Worm (Caenorhabditis elegans): ENCODE data around the gene C16C8.27.

C16C8.27 gene

ce11 chrII:3429400-3429799, 12.1 kb upstream of the C16C8.27 start, which contains the start of gene C16C8.18:
Gene C16C8.18, plus strand, starts transcription at chrII:3429700.
- no peak for TF ChIP-seq ets-5 (GFP tag; IDR thresholded peaks at IDR 0.05)
- TF ChIP-seq fos-1 (tag; optimal IDR thresholded peaks at IDR 0.05) = no peak
- TF ChIP-seq dpl-1 (GFP tag; optimal IDR thresholded peaks at IDR 0.05) = no peak
- TF ChIP-seq skn-1 (tag; optimal IDR thresholded peaks at IDR 0.05) = no peak
- TF ChIP-seq zip-4 (GFP tag; optimal IDR thresholded peaks at IDR 0.05) = no peak
- no peak for TF ChIP-seq tbx-2 (tag; optimal IDR thresholded peaks at IDR 0.05)
- TF ChIP-seq pag-3 (tag; optimal IDR thresholded peaks at IDR 0.05; ENCODE audit: borderline replicate concordance, insufficient read depth) = no peak
- TF ChIP-seq vab-15 (tag; optimal IDR thresholded peaks at IDR 0.05) = no peak
- no peak for TF ChIP-seq snu-23 (GFP tag; optimal IDR thresholded peaks at IDR 0.05)
- TF ChIP-seq F16B12.6 (tag; optimal IDR thresholded peaks at IDR 0.05) = no peak
- TF ChIP-seq fkh-4 (tag; optimal IDR thresholded peaks at IDR 0.05; ENCODE audit: borderline replicate concordance) = no peak
- TF ChIP-seq unc-62 (GFP tag; optimal IDR thresholded peaks at IDR 0.05) = no peak
- TF ChIP-seq ceh-8 (GFP tag; optimal IDR thresholded peaks at IDR 0.05) = no peak
- no peak for TF ChIP-seq efl-3 (GFP tag; optimal IDR thresholded peaks at IDR 0.05)

- TF ChIP-seq snpc-4 (tag; optimal IDR thresholded peaks at IDR 0.05) (peak; percentile 75), lin-35 (GFP tag; optimal IDR thresholded peaks at IDR 0.05) (no peak), lin-14 (GFP tag; optimal IDR thresholded peaks at IDR 0.05) (peak; percentile 37)
Measured at ce11 chrII:3434893-3435503, 6.5 kb upstream of the C16C8.27 start.

ce11 chrII:3436412-3436811, 5.1 kb upstream of the C16C8.27 start, which contains the start of gene skpo-2:
Gene skpo-2, minus strand, starts transcription at chrII:3436512.
- TF ChIP-seq elt-3 (tag; optimal IDR thresholded peaks at IDR 0.05) (no peak), ces-1 (GFP tag; optimal IDR thresholded peaks at IDR 0.05) (no peak), mef-2 (tag; optimal IDR thresholded peaks at IDR 0.05) (no peak), unc-130 (tag; optimal IDR thresholded peaks at IDR 0.05) (no peak), nhr-47 (tag; optimal IDR thresholded peaks at IDR 0.05) (no peak), irx-1 (tag; optimal IDR thresholded peaks at IDR 0.05) (no peak), tlp-1 (tag; optimal IDR thresholded peaks at IDR 0.05) (no peak), aly-2 (tag; optimal IDR thresholded peaks at IDR 0.05) (no peak), ama-1 (optimal IDR thresholded peaks at IDR 0.05) (no peak), ceh-90 (tag; optimal IDR thresholded peaks at IDR 0.05) (no peak), nhr-19 (GFP tag; conservative IDR thresholded peaks at IDR 0.05) (no peak), pag-3 (tag; optimal IDR thresholded peaks at IDR 0.05; ENCODE audit: borderline replicate concordance, insufficient read depth) (no peak)

ce11 chrII:3437393-3437792, 4.1 kb upstream of the C16C8.27 start:
- TF ChIP-seq swsn-7 (tag; optimal IDR thresholded peaks at IDR 0.05) = no peak

- TF ChIP-seq mab-9 (GFP tag; IDR thresholded peaks at IDR 0.05) (no peak), blmp-1 (tag; optimal IDR thresholded peaks at IDR 0.05) (peak; percentile 90), zag-1 (tag; optimal IDR thresholded peaks at IDR 0.05) (no peak), tlp-1 (tag; optimal IDR thresholded peaks at IDR 0.05) (no peak)
Measured at ce11 chrII:3438280-3438679, 3.2 kb upstream of the C16C8.27 start.

ce11 chrII:3439244-3439698, 2.2 kb upstream of the C16C8.27 start:
- TF ChIP-seq aha-1 (tag; optimal IDR thresholded peaks at IDR 0.05) (no peak), sox-4 (tag; optimal IDR thresholded peaks at IDR 0.05) (no peak), jun-1 (tag; optimal IDR thresholded peaks at IDR 0.05) (peak; percentile 6), lsy-2 (tag; optimal IDR thresholded peaks at IDR 0.05) (no peak), lir-3 (tag; optimal IDR thresholded peaks at IDR 0.05; ENCODE audit: poor library complexity) (no peak), nhr-28 (tag; optimal IDR thresholded peaks at IDR 0.05) (no peak), dpl-1 (GFP tag; optimal IDR thresholded peaks at IDR 0.05) (peak in 1 of 3 experiments; percentile 3), nhr-19 (GFP tag; conservative IDR thresholded peaks at IDR 0.05) (peak; percentile 64), hpl-2 (GFP tag; optimal IDR thresholded peaks at IDR 0.05) (no peak), ztf-11 (tag; optimal IDR thresholded peaks at IDR 0.05) (no peak), vab-15 (tag; optimal IDR thresholded peaks at IDR 0.05) (no peak), elt-2 (tag; optimal IDR thresholded peaks at IDR 0.05) (peak; percentile 97), irx-1 (tag; optimal IDR thresholded peaks at IDR 0.05) (no peak), lin-14 (GFP tag; optimal IDR thresholded peaks at IDR 0.05) (peak; percentile 60), snpc-4 (tag; optimal IDR thresholded peaks at IDR 0.05) (no peak), nhr-12 (tag; optimal IDR thresholded peaks at IDR 0.05) (no peak), ets-5 (GFP tag; IDR thresholded peaks at IDR 0.05) (no peak), ces-1 (GFP tag; optimal IDR thresholded peaks at IDR 0.05) (no peak), fos-1 (tag; optimal IDR thresholded peaks at IDR 0.05) (no peak), nhr-20 (tag; optimal IDR thresholded peaks at IDR 0.05) (peak; percentile 39)

Measured in whole organism, L1 larva.